Worm (Caenorhabditis elegans) whole organism, late embryonic: ENCODE results near the gene srx-98.

ENCODE experiments used
- ceh-30 ChIP-seq: fragments of 150-350 bp; optimal IDR thresholded peaks from 2 replicates; lab custom pipeline; 2014; ENCODE audit warnings: missing biosample characterization, missing genetic modification characterization
- dmd-4 ChIP-seq: sonication (generic microtip); optimal IDR thresholded peaks from 2 replicates; lab custom pipeline; 2016; ENCODE audit warnings: borderline replicate concordance, missing genetic modification characterization, missing compliant biosample characterization
- elt-4 ChIP-seq: sonication (generic microtip); optimal IDR thresholded peaks from 2 replicates; lab custom pipeline; 2016; ENCODE audit warnings: missing genetic modification characterization, missing compliant biosample characterization
- fkh-10 ChIP-seq: fragments of 150-350 bp; optimal IDR thresholded peaks from 2 replicates; lab custom pipeline; 2014; ENCODE audit warnings: missing biosample characterization, missing genetic modification reagents, missing genetic modification characterization
- pqm-1 ChIP-seq: sonication (generic microtip); optimal IDR thresholded peaks from 2 replicates; lab custom pipeline; 2016; ENCODE audit warnings: missing genetic modification characterization, missing compliant biosample characterization
- rnt-1 ChIP-seq: sonication (generic microtip); optimal IDR thresholded peaks from 2 replicates; lab custom pipeline; 2016; ENCODE audit warnings: missing genetic modification characterization, missing compliant biosample characterization
- sox-4 ChIP-seq: sonication (generic microtip); optimal IDR thresholded peaks from 2 replicates; lab custom pipeline; 2017; ENCODE audit warnings: mild to moderate bottlenecking, missing genetic modification characterization, inconsistent platforms, missing compliant biosample characterization
- tbx-2 ChIP-seq: sonication (generic microtip); optimal IDR thresholded peaks from 2 replicates; lab custom pipeline; 2016; ENCODE audit warnings: missing genetic modification characterization, missing compliant biosample characterization
- zip-5 ChIP-seq: sonication (generic microtip); optimal IDR thresholded peaks from 2 replicates; lab custom pipeline; 2016; ENCODE audit warnings: missing genetic modification characterization, missing compliant biosample characterization

- TF ChIP-seq ceh-30 (tag; lab: Kevin White, UChicago), result no peak
- TF ChIP-seq zip-5, result no peak
- no peak for TF ChIP-seq tbx-2 (tag; lab: Kevin White, UChicago)
- no peak for TF ChIP-seq pqm-1 (tag; lab: Kevin White, UChicago)
- no peak for TF ChIP-seq elt-4 (tag; lab: Kevin White, UChicago)
- no peak for TF ChIP-seq rnt-1 (tag; lab: Kevin White, UChicago)
- TF ChIP-seq dmd-4 (tag; lab: Kevin White, UChicago), result no peak
- TF ChIP-seq sox-4, result no peak
- TF ChIP-seq fkh-10 (GFP tag; lab: Kevin White, UChicago), result no peak
These were observed 17.5 kb upstream of the srx-98 start, which contains the start of gene ifas-1 for ce11 chrII:3688333-3688732.
